Fruit fly (Drosophila melanogaster) whole organism, embryonic: ENCODE results near the gene awd.
A peak's percentile ranks its signal among the peaks of the same experiment; 100 is the strongest.

Experiments
- Antp ChIP-seq: fragments of 200-800 bp; sonication (Bioruptor generic); optimal IDR thresholded peaks from 3 replicates; lab custom pipeline; 2016; ENCODE audit warnings: missing biosample characterization, missing genetic modification characterization
- Bdp1 ChIP-seq: fragments of 200-800 bp; sonication (Bioruptor generic); optimal IDR thresholded peaks from 3 replicates; lab custom pipeline; 2016; ENCODE audit warnings: missing biosample characterization, missing genetic modification characterization
- Bteb2 ChIP-seq: fragments of 200-800 bp; sonication (Bioruptor generic); optimal IDR thresholded peaks from 2 replicates; lab custom pipeline; 2016; ENCODE audit warnings: missing biosample characterization, missing genetic modification characterization
- CG10462 ChIP-seq: fragments of 200-800 bp; sonication (Bioruptor generic); optimal IDR thresholded peaks from 2 replicates; lab custom pipeline; 2016; ENCODE audit warnings: missing biosample characterization, missing genetic modification characterization
- CG11085 ChIP-seq: fragments of 200-800 bp; sonication (Bioruptor generic); IDR thresholded peaks from 2 replicates; pipeline ENCODE4 v1.3.6; 2022; ENCODE audit warnings: missing biosample characterization, missing genetic modification characterization
- CG12391 ChIP-seq: fragments of 200-800 bp; sonication (Bioruptor generic); optimal IDR thresholded peaks from 3 replicates; lab custom pipeline; 2018; ENCODE audit warnings: missing biosample characterization, mild to moderate bottlenecking, missing genetic modification characterization, moderate library complexity
- CG13424 ChIP-seq: fragments of 200-800 bp; sonication (Bioruptor generic); optimal IDR thresholded peaks from 2 replicates; lab custom pipeline; 2019; ENCODE audit warnings: missing biosample characterization, mild to moderate bottlenecking, missing genetic modification characterization, moderate library complexity
- CG14710 ChIP-seq: fragments of 200-800 bp; sonication (Bioruptor generic); optimal IDR thresholded peaks from 3 replicates; lab custom pipeline; 2019; ENCODE audit warnings: missing biosample characterization, mild to moderate bottlenecking, missing genetic modification characterization, moderate library complexity
- CG15479 ChIP-seq: fragments of 200-800 bp; sonication (Bioruptor generic); optimal IDR thresholded peaks from 3 replicates; lab custom pipeline; 2019; ENCODE audit warnings: missing biosample characterization, mild to moderate bottlenecking, missing genetic modification characterization, moderate library complexity
- CG2120 ChIP-seq: fragments of 200-800 bp; sonication (Bioruptor generic); optimal IDR thresholded peaks from 3 replicates; lab custom pipeline; 2016; ENCODE audit warnings: missing biosample characterization, missing genetic modification characterization
- CG31441 ChIP-seq: fragments of 200-800 bp; sonication (Bioruptor generic); IDR thresholded peaks from 2 replicates; pipeline ENCODE4 v1.3.6; 2022; ENCODE audit warnings: missing biosample characterization, missing genetic modification characterization
- CG3281 ChIP-seq: fragments of 200-800 bp; sonication (Bioruptor generic); optimal IDR thresholded peaks from 3 replicates; lab custom pipeline; 2017; ENCODE audit warnings: missing biosample characterization, mild to moderate bottlenecking, missing genetic modification characterization
- CG3838 ChIP-seq: fragments of 200-800 bp; sonication (Bioruptor generic); optimal IDR thresholded peaks from 3 replicates; lab custom pipeline; 2016; ENCODE audit warnings: missing biosample characterization, missing genetic modification characterization
- CG4730 ChIP-seq: fragments of 200-800 bp; sonication (Bioruptor generic); IDR thresholded peaks from 2 replicates; pipeline ENCODE4 v1.3.6; 2022; ENCODE audit warnings: missing biosample characterization, missing genetic modification characterization
- CG7963 ChIP-seq: fragments of 200-800 bp; sonication (Bioruptor generic); IDR thresholded peaks from 3 replicates; pipeline ENCODE4 v1.3.6; 2022; ENCODE audit warnings: missing biosample characterization, missing genetic modification characterization; ENCODE audit not compliant: partially characterized antibody
- CG8290 ChIP-seq, 3 experiments: fragments of 200-800 bp; sonication (Bioruptor generic); optimal IDR thresholded peaks; 2 replicates each; lab custom pipeline; 2016 to 2019; ENCODE audit warnings: missing biosample characterization in 3 of 3, missing genetic modification characterization in 3 of 3, mild to moderate bottlenecking in 2 of 3, moderate library complexity in 1 of 3
- CTCF ChIP-seq: fragments of 200-800 bp; sonication (Bioruptor generic); optimal IDR thresholded peaks from 2 replicates; lab custom pipeline; 2017; ENCODE audit warnings: missing biosample characterization, mild to moderate bottlenecking, missing genetic modification characterization, moderate library complexity
- D19B ChIP-seq: fragments of 200-800 bp; sonication (Bioruptor generic); optimal IDR thresholded peaks from 2 replicates; lab custom pipeline; 2017; ENCODE audit warnings: missing biosample characterization, mild to moderate bottlenecking, missing genetic modification characterization
- Dll ChIP-seq: fragments of 200-800 bp; sonication (Bioruptor generic); IDR thresholded peaks from 4 replicates; pipeline ENCODE4 v1.3.6; 2022; ENCODE audit warnings: missing biosample characterization, missing genetic modification characterization; ENCODE audit not compliant: partially characterized antibody
- GATAe ChIP-seq: fragments of 200-800 bp; sonication (Bioruptor generic); conservative IDR thresholded peaks from 2 replicates; pipeline ENCODE4 v1.3.6; 2022; ENCODE audit warnings: missing biosample characterization, missing genetic modification characterization
- Hr3 ChIP-seq: fragments of 200-800 bp; sonication (Bioruptor generic); optimal IDR thresholded peaks from 3 replicates; lab custom pipeline; 2016; ENCODE audit warnings: missing biosample characterization, missing genetic modification characterization
- MTF-1 ChIP-seq: fragments of 200-800 bp; sonication (Bioruptor generic); optimal IDR thresholded peaks from 2 replicates; lab custom pipeline; 2018; ENCODE audit warnings: missing biosample characterization, mild to moderate bottlenecking, missing genetic modification characterization, borderline replicate concordance
- Oaz ChIP-seq: fragments of 200-800 bp; sonication (Bioruptor generic); IDR thresholded peaks from 2 replicates; pipeline ENCODE4 v1.3.6; 2022; ENCODE audit warnings: missing biosample characterization, missing genetic modification characterization
- Ptx1 ChIP-seq: fragments of 200-800 bp; sonication (Bioruptor generic); IDR thresholded peaks from 2 replicates; pipeline ENCODE4 v1.3.6; 2022; ENCODE audit warnings: missing biosample characterization, missing genetic modification characterization
- Side ChIP-seq: fragments of 200-800 bp; sonication (Bioruptor generic); optimal IDR thresholded peaks from 2 replicates; lab custom pipeline; 2016; ENCODE audit warnings: missing biosample characterization, missing genetic modification characterization
- Usf ChIP-seq: fragments of 200-800 bp; sonication (Bioruptor generic); optimal IDR thresholded peaks from 2 replicates; lab custom pipeline; 2017; ENCODE audit warnings: missing genotype, missing biosample characterization, missing genetic modification characterization
- amos ChIP-seq: fragments of 200-800 bp; sonication (Bioruptor generic); IDR thresholded peaks from 2 replicates; pipeline ENCODE4 v1.3.6; 2022; ENCODE audit warnings: missing biosample characterization, missing genetic modification characterization; ENCODE audit not compliant: partially characterized antibody
- crp ChIP-seq, 2 experiments: fragments of 200-800 bp; sonication (Bioruptor generic); optimal IDR thresholded peaks; 2 replicates in 1 of 2; 3 replicates in 1 of 2; lab custom pipeline; 2017; ENCODE audit warnings: missing biosample characterization in 2 of 2, missing genetic modification characterization in 2 of 2, mild to moderate bottlenecking in 1 of 2, moderate library complexity in 1 of 2
- fd102C ChIP-seq: fragments of 200-800 bp; sonication (Bioruptor generic); optimal IDR thresholded peaks from 2 replicates; lab custom pipeline; 2018; ENCODE audit warnings: missing biosample characterization, mild to moderate bottlenecking, missing genetic modification characterization, moderate library complexity
- gcm2 ChIP-seq: fragments of 200-800 bp; sonication (Bioruptor generic); optimal IDR thresholded peaks from 2 replicates; lab custom pipeline; 2016; ENCODE audit warnings: missing biosample characterization, missing genetic modification characterization
- gsb ChIP-seq: fragments of 200-800 bp; sonication (Bioruptor generic); IDR thresholded peaks from 2 replicates; pipeline ENCODE4 v1.3.6; 2022; ENCODE audit warnings: missing biosample characterization, missing genetic modification characterization
- kah ChIP-seq: fragments of 200-800 bp; sonication (Bioruptor generic); optimal IDR thresholded peaks from 2 replicates; lab custom pipeline; 2018; ENCODE audit warnings: missing biosample characterization, mild to moderate bottlenecking, missing genetic modification characterization
- lilli ChIP-seq: fragments of 200-800 bp; sonication (Bioruptor generic); optimal IDR thresholded peaks from 3 replicates; lab custom pipeline; 2016; ENCODE audit warnings: missing biosample characterization, missing genetic modification characterization
- lola ChIP-seq, 3 experiments: fragments of >200 bp in 2 of 3; fragments of 200-800 bp in 1 of 3; sonication (Bioruptor generic) in 1 of 3; optimal IDR thresholded peaks; 2 replicates each; lab custom pipeline; 2017 to 2019; ENCODE audit warnings: missing biosample characterization in 3 of 3, missing genetic modification characterization in 3 of 3, mild to moderate bottlenecking in 1 of 3, moderate library complexity in 1 of 3
- lov ChIP-seq, 2 experiments: fragments of 200-800 bp in 1 of 2; fragments of >200 bp in 1 of 2; sonication (Bioruptor generic) in 1 of 2; IDR thresholded peaks in 1 of 2; optimal IDR thresholded peaks in 1 of 2; 2 replicates in 1 of 2; 3 replicates in 1 of 2; pipeline versions ENCODE4 v1.3.6 to Lab custom; 2017 to 2022; ENCODE audit warnings: missing biosample characterization in 1 of 2, missing genetic modification characterization in 1 of 2
- pan ChIP-seq, 4 experiments: fragments of >200 bp in 3 of 4; fragments of 200-800 bp in 1 of 4; sonication (Bioruptor generic) in 1 of 4; optimal IDR thresholded peaks in 3 of 4; IDR thresholded peaks in 1 of 4; 2 replicates each; pipeline versions ENCODE4 v1.3.6 to Lab custom; 2017 to 2022; ENCODE audit warnings: missing biosample characterization in 2 of 4, missing genetic modification characterization in 2 of 4, mixed read lengths in 1 of 4
- phol ChIP-seq: fragments of 200-800 bp; sonication (Bioruptor generic); optimal IDR thresholded peaks from 3 replicates; lab custom pipeline; 2018; ENCODE audit warnings: missing biosample characterization, mild to moderate bottlenecking, missing genetic modification characterization, moderate library complexity
- pita ChIP-seq: fragments of 200-800 bp; sonication (Bioruptor generic); optimal IDR thresholded peaks from 2 replicates; lab custom pipeline; 2017; ENCODE audit warnings: missing biosample characterization, mild to moderate bottlenecking, missing genetic modification characterization
- pzg ChIP-seq: fragments of 200-800 bp; sonication (Bioruptor generic); optimal IDR thresholded peaks from 3 replicates; lab custom pipeline; 2018; ENCODE audit warnings: missing biosample characterization, mild to moderate bottlenecking, missing genetic modification characterization, moderate library complexity
- sc ChIP-seq, 3 experiments: fragments of >200 bp in 2 of 3; fragments of 200-800 bp in 1 of 3; sonication (Bioruptor generic) in 1 of 3; optimal IDR thresholded peaks; 2 replicates in 2 of 3; 3 replicates in 1 of 3; lab custom pipeline; 2017; ENCODE audit warnings: mild to moderate bottlenecking in 1 of 3, missing biosample characterization in 1 of 3, missing genetic modification characterization in 1 of 3, missing genetic modification reagents in 1 of 3
- slp2 ChIP-seq: fragments of 200-800 bp; sonication (Bioruptor generic); optimal IDR thresholded peaks from 2 replicates; lab custom pipeline; 2016; ENCODE audit warnings: missing biosample characterization, missing genetic modification characterization
- sr ChIP-seq: fragments of 200-800 bp; sonication (Bioruptor generic); IDR thresholded peaks from 3 replicates; pipeline ENCODE4 v1.3.6; 2022; ENCODE audit warnings: missing biosample characterization, missing genetic modification characterization
- tap ChIP-seq: fragments of 200-800 bp; optimal IDR thresholded peaks from 3 replicates; lab custom pipeline; 2019; ENCODE audit warnings: missing biosample characterization, mild to moderate bottlenecking, missing genetic modification characterization, moderate library complexity
- tio ChIP-seq: fragments of 200-800 bp; sonication (Bioruptor generic); optimal IDR thresholded peaks from 2 replicates; lab custom pipeline; 2017; ENCODE audit warnings: missing biosample characterization, missing genetic modification characterization, inconsistent platforms
- tna ChIP-seq: fragments of 200-800 bp; sonication (Bioruptor generic); IDR thresholded peaks from 2 replicates; pipeline ENCODE4 v1.3.6; 2022; ENCODE audit warnings: missing biosample characterization, missing genetic modification characterization; ENCODE audit not compliant: partially characterized antibody
- unpg ChIP-seq: fragments of 200-800 bp; sonication (Bioruptor generic); optimal IDR thresholded peaks from 3 replicates; lab custom pipeline; 2018; ENCODE audit warnings: missing biosample characterization, mild to moderate bottlenecking, missing genetic modification characterization, moderate library complexity
- usp ChIP-seq: fragments of >200 bp; optimal IDR thresholded peaks from 2 replicates; lab custom pipeline; 2017; ENCODE audit warnings: missing biosample characterization, missing genetic modification characterization

The awd gene

DNA sequence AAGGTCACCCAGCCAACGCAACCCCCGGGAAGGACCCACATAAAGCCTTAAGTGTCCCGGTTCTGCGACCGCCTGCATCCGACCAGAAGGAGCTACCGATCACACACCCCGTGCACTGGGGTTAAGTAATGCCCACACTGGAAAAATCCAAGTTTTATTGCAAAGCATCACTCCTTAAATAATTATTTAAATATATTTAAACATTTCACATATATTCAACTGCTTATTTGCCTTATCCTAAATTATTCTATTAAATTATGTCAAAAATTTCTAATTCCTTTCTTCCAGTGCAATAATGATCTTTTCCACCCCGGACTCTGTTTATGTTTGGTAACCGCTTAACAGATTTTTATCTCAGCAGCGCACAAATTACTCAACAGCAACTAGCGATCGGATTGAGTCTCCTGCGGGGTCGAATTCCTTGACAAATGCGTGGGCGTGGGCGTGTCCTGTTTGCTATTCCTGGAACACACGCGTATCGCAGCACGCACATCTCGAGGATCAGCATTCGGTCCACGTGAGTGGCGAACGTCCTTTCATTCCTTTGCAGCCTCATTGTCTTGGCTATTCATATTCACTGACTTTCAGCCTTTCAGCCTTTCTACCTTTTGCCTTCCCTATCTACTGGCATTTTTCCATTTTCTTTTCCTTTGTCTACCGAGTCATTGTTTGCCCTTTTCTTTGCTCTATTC, 41.2 kb downstream of the awd start (continued):
- 0 out of 2 replicates have a peak, but pooled peaks have one; percentile 15 for TF ChIP-seq CG4730 (GFP tag; lab: Robert Waterston, UW)
- TF ChIP-seq CG13424 (tag; lab: Kevin White, UChicago): peak; percentile 30
- peak; percentile 43; the same call in 1 of the 2 replicates for TF ChIP-seq Ptx1
- no peak for TF ChIP-seq CG2120 (GFP tag; lab: Kevin White, UChicago)
- TF ChIP-seq lilli: no peak
- no peak for TF ChIP-seq kah (GFP tag; lab: Kevin White, UChicago)
- no peak for TF ChIP-seq slp2
- peak; percentile 95 for TF ChIP-seq CG15479
- TF ChIP-seq lov (optimal IDR thresholded peaks at IDR 0.05; lab: Kevin White, UChicago): no peak
- TF ChIP-seq lov (GFP tag; IDR thresholded peaks at IDR 0.05; lab: Robert Waterston, UW): peak; percentile 75; the same call in 2 of the 3 replicates
- peak; percentile 13 for TF ChIP-seq CG8290 (GFP tag; optimal IDR thresholded peaks at IDR 0.05; lab: Kevin White, UChicago)
- TF ChIP-seq CG8290 (tag; optimal IDR thresholded peaks at IDR 0.05; lab: Kevin White, UChicago): no peak
- TF ChIP-seq Dll (GFP tag; lab: Robert Waterston, UW): no peak
- no peak for TF ChIP-seq crp (GFP tag; optimal IDR thresholded peaks at IDR 0.05; lab: Kevin White, UChicago)
- peak; percentile 32 for TF ChIP-seq Usf (GFP tag; lab: Kevin White, UChicago)
- peak; percentile 44 for TF ChIP-seq Hr3 (GFP tag; lab: Kevin White, UChicago)
- TF ChIP-seq CG12391 (tag; lab: Kevin White, UChicago): peak; percentile 69
- TF ChIP-seq CG3838 (GFP tag; lab: Kevin White, UChicago): no peak
- no peak for TF ChIP-seq sr (GFP tag; lab: Robert Waterston, UW)
- TF ChIP-seq tna (GFP tag; lab: Robert Waterston, UW): no peak
- no peak for TF ChIP-seq gsb (GFP tag; lab: Robert Waterston, UW)
- no peak for TF ChIP-seq usp (GFP tag; lab: Kevin White, UChicago)
- TF ChIP-seq CG7963 (GFP tag; lab: Robert Waterston, UW): no peak
- TF ChIP-seq Antp (GFP tag; lab: Kevin White, UChicago): no peak
- TF ChIP-seq tio (GFP tag; lab: Kevin White, UChicago): peak; percentile 28
- TF ChIP-seq fd102C (GFP tag; lab: Kevin White, UChicago): peak; percentile 82
- no peak for TF ChIP-seq CG11085 (GFP tag; lab: Robert Waterston, UW)
- no peak for TF ChIP-seq Side (GFP tag; lab: Kevin White, UChicago)
- TF ChIP-seq CG31441 (GFP tag; lab: Robert Waterston, UW): peak; percentile 63
- peak in 1 of 3 experiments; percentile 85 for TF ChIP-seq lola (GFP tag; optimal IDR thresholded peaks at IDR 0.05; lab: Kevin White, UChicago)
- no peak for TF ChIP-seq CG10462 (GFP tag; lab: Kevin White, UChicago)
- no peak for TF ChIP-seq CG3281 (GFP tag; lab: Kevin White, UChicago)
- TF ChIP-seq tap: peak; percentile 13
- no peak for TF ChIP-seq D19B (GFP tag; lab: Kevin White, UChicago)
- TF ChIP-seq CTCF (GFP tag; lab: Kevin White, UChicago): no peak
- no peak for TF ChIP-seq pita
- TF ChIP-seq Bteb2 (GFP tag; lab: Kevin White, UChicago): no peak
- TF ChIP-seq gcm2 (GFP tag; lab: Kevin White, UChicago): no peak
- TF ChIP-seq pan (optimal IDR thresholded peaks at IDR 0.05; lab: Kevin White, UChicago): no peak
- no peak for TF ChIP-seq pan (GFP tag; optimal IDR thresholded peaks at IDR 0.05 in 1 of 2, IDR thresholded peaks at IDR 0.05 in 1 of 2)
- TF ChIP-seq unpg (GFP tag; lab: Kevin White, UChicago): peak; percentile 48
- no peak for TF ChIP-seq Bdp1 (GFP tag; lab: Kevin White, UChicago)
- TF ChIP-seq phol (tag; lab: Kevin White, UChicago): peak; percentile 69
- peak; percentile 76 for TF ChIP-seq CG14710 (tag; lab: Kevin White, UChicago)
- no peak for TF ChIP-seq amos (GFP tag; lab: Robert Waterston, UW)
- no peak for TF ChIP-seq MTF-1 (GFP tag; lab: Kevin White, UChicago)
- no peak for TF ChIP-seq Oaz (GFP tag; lab: Robert Waterston, UW)
- TF ChIP-seq GATAe (GFP tag; lab: Robert Waterston, UW): no peak
- no peak for TF ChIP-seq sc (optimal IDR thresholded peaks at IDR 0.05; lab: Kevin White, UChicago)
- peak; percentile 45 for TF ChIP-seq sc (GFP tag; optimal IDR thresholded peaks at IDR 0.05; lab: Kevin White, UChicago)
- TF ChIP-seq pzg (GFP tag; lab: Kevin White, UChicago): no peak
